Fruit fly (Drosophila melanogaster): Measurements from ENCODE around the gene CG16779.

The CG16779 gene

dm6 chr3R:9411928-9412640, 81.4 kb downstream of the CG16779 start, which contains the start of the genes Task7 and alpha-Man-IIa:
Task7 (minus strand) TSS chr3R:9412293.
alpha-Man-IIa (plus strand) TSS chr3R:9412548.
- peak; percentile 17 for TF ChIP-seq CG17801 (GFP tag; optimal IDR thresholded peaks at IDR 0.05; ENCODE audit: partially characterized antibody)
